Worm (Caenorhabditis elegans): Measurements from ENCODE around the gene pcf-11.
A peak's percentile ranks its signal among the peaks of the same experiment; 100 is the strongest.

Gene pcf-11

DNA sequence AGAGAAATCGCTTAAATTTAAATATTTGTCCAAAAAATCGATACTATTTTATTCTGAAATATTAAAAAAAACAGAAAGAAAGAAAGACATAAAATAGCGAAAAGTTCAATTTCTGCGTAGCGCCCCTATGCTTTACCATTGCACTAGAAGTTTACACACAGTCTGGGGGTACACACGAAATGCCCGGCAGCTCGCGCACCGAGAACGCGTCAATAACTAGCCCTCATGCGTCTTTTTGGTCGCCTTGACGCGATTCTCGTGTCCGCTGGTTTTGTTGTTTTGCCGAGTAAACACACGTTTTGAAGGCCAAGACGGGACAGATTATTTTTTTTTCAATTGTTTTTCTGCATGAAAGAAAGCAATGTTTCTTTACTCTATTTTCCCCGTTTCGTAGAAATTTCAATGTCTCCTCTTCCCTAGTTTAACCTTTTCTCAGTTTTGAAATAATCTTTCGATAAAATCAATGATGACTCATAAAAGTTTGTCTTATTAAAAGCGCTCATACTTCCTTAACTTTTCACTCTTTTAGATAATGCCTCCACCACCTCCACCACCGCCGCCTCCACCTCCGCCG is 6.5 kb upstream of the pcf-11 start, which contains the start of gene wip-1 (continued):
- TF ChIP-seq unc-130 (tag; optimal IDR thresholded peaks at IDR 0.05) (peak; percentile 100), nhr-84 (tag; optimal IDR thresholded peaks at IDR 0.05) (no peak), nhr-19 (GFP tag; conservative IDR thresholded peaks at IDR 0.05) (peak; percentile 98), unc-62 (GFP tag; optimal IDR thresholded peaks at IDR 0.05) (peak; percentile 23), lsy-2 (tag; optimal IDR thresholded peaks at IDR 0.05) (peak; percentile 97), lin-15B (tag; optimal IDR thresholded peaks at IDR 0.05) (peak; percentile 84), mef-2 (tag; optimal IDR thresholded peaks at IDR 0.05) (peak; percentile 92), snu-23 (GFP tag; optimal IDR thresholded peaks at IDR 0.05) (peak; percentile 99), rnt-1 (tag; optimal IDR thresholded peaks at IDR 0.05) (peak; percentile 98), swsn-7 (tag; optimal IDR thresholded peaks at IDR 0.05) (peak; percentile 99), Y116A8C.19 (tag; optimal IDR thresholded peaks at IDR 0.05; ENCODE audit: borderline replicate concordance) (no peak), mdl-1 (tag; optimal IDR thresholded peaks at IDR 0.05) (peak in 1 of 2 experiments; percentile 98), sptf-1 (tag; optimal IDR thresholded peaks at IDR 0.05) (no peak), dpl-1 (GFP tag; optimal IDR thresholded peaks at IDR 0.05) (peak; percentile 91 to 94 (median 92)), ceh-88 (GFP tag; IDR thresholded peaks at IDR 0.05) (peak; percentile 95), hlh-4 (tag; optimal IDR thresholded peaks at IDR 0.05) (no peak), mab-9 (GFP tag; IDR thresholded peaks at IDR 0.05) (peak; percentile 89), tlp-1 (tag; optimal IDR thresholded peaks at IDR 0.05) (no peak), nhr-28 (tag; optimal IDR thresholded peaks at IDR 0.05) (no peak), ceh-8 (GFP tag; optimal IDR thresholded peaks at IDR 0.05) (peak; percentile 95), grh-1 (GFP tag; IDR thresholded peaks at IDR 0.05) (peak; percentile 97), unc-86 (tag; optimal IDR thresholded peaks at IDR 0.05) (peak; percentile 97), lin-35 (GFP tag; optimal IDR thresholded peaks at IDR 0.05) (peak; percentile 95 to 96), unc-30 (tag; optimal IDR thresholded peaks at IDR 0.05) (no peak), egl-27 (tag; optimal IDR thresholded peaks at IDR 0.05) (peak; percentile 12 to 18), C16A3.4 (tag; optimal IDR thresholded peaks at IDR 0.05) (peak; percentile 99), pqm-1 (tag; optimal IDR thresholded peaks at IDR 0.05) (peak; percentile 37), lin-13 (GFP tag; optimal IDR thresholded peaks at IDR 0.05) (peak; percentile 98), nhr-11 (tag; optimal IDR thresholded peaks at IDR 0.05) (peak; percentile 83), nhr-47 (tag; optimal IDR thresholded peaks at IDR 0.05) (peak; percentile 99), elt-3 (tag; optimal IDR thresholded peaks at IDR 0.05) (peak in 5 of 6 experiments; percentile 48 to 96 (median 90)), C34B4.2 (tag; optimal IDR thresholded peaks at IDR 0.05) (peak; percentile 34), ets-5 (GFP tag; IDR thresholded peaks at IDR 0.05) (no peak), tbx-2 (tag; optimal IDR thresholded peaks at IDR 0.05) (peak; percentile 99), xbp-1 (tag; optimal IDR thresholded peaks at IDR 0.05) (peak; percentile 98), lir-3 (tag; optimal IDR thresholded peaks at IDR 0.05; ENCODE audit: poor library complexity) (peak; percentile 91), ztf-4 (tag; optimal IDR thresholded peaks at IDR 0.05) (peak; percentile 98), lin-39 (tag; optimal IDR thresholded peaks at IDR 0.05) (peak; percentile 86), fkh-10 (GFP tag; optimal IDR thresholded peaks at IDR 0.05) (peak; percentile 95), skn-1 (tag; optimal IDR thresholded peaks at IDR 0.05) (peak; percentile 94), irx-1 (tag; optimal IDR thresholded peaks at IDR 0.05) (peak; percentile 96), zip-4 (GFP tag; optimal IDR thresholded peaks at IDR 0.05) (peak; percentile 88), nhr-76 (tag; optimal IDR thresholded peaks at IDR 0.05) (peak; percentile 61), C04F5.9 (tag; optimal IDR thresholded peaks at IDR 0.05) (peak; percentile 95), nhr-12 (tag; optimal IDR thresholded peaks at IDR 0.05) (peak; percentile 11), lin-14 (GFP tag; optimal IDR thresholded peaks at IDR 0.05) (peak; percentile 99), hlh-17 (GFP tag; optimal IDR thresholded peaks at IDR 0.05; ENCODE audit: borderline replicate concordance) (no peak), nhr-77 (tag; optimal IDR thresholded peaks at IDR 0.05) (peak; percentile 97), sox-4 (tag; optimal IDR thresholded peaks at IDR 0.05) (peak; percentile 93), isw-1 (GFP tag; IDR thresholded peaks at IDR 0.05) (peak; percentile 97), ceh-90 (tag; optimal IDR thresholded peaks at IDR 0.05) (peak; percentile 56), egl-13 (tag; optimal IDR thresholded peaks at IDR 0.05) (peak; percentile 95)

Data from whole organism, L1 larva.